Worm (Caenorhabditis elegans) whole organism, mixed stage, embryonic: ENCODE measurements around the gene pqn-18.

Experiments
- lin-13 ChIP-seq: fragments of 150-350 bp; optimal IDR thresholded peaks from 2 replicates; lab custom pipeline; 2014; ENCODE audit warnings: missing biosample characterization, missing genetic modification characterization
- mls-2 ChIP-seq: sonication (generic microtip); optimal IDR thresholded peaks from 2 replicates; lab custom pipeline; 2016; ENCODE audit warnings: mild to moderate bottlenecking, missing genetic modification characterization, moderate library complexity, missing compliant biosample characterization
- nhr-12 ChIP-seq: fragments of 150-350 bp; optimal IDR thresholded peaks from 2 replicates; lab custom pipeline; 2014; ENCODE audit warnings: missing biosample characterization, missing genetic modification characterization
- nhr-237 ChIP-seq: fragments of 150-350 bp; optimal IDR thresholded peaks from 2 replicates; lab custom pipeline; 2014; ENCODE audit warnings: missing biosample characterization, missing genetic modification characterization
- nhr-28 ChIP-seq: fragments of 150-350 bp; optimal IDR thresholded peaks from 2 replicates; lab custom pipeline; 2014; ENCODE audit warnings: missing biosample characterization, missing genetic modification characterization
- nhr-76 ChIP-seq: sonication (generic microtip); optimal IDR thresholded peaks from 2 replicates; lab custom pipeline; 2017; ENCODE audit warnings: missing biosample characterization, missing genetic modification characterization
- snpc-4 ChIP-seq: fragments of 150-350 bp; optimal IDR thresholded peaks from 2 replicates; lab custom pipeline; 2014; ENCODE audit warnings: missing biosample characterization, missing genetic modification characterization
- unc-62 ChIP-seq: fragments of 150-350 bp; optimal IDR thresholded peaks from 2 replicates; lab custom pipeline; 2014; ENCODE audit warnings: missing biosample characterization, missing genetic modification reagents, missing genetic modification characterization
- ztf-11 ChIP-seq: fragments of 150-350 bp; optimal IDR thresholded peaks from 2 replicates; lab custom pipeline; 2014; ENCODE audit warnings: missing biosample characterization, missing genetic modification characterization

DNA sequence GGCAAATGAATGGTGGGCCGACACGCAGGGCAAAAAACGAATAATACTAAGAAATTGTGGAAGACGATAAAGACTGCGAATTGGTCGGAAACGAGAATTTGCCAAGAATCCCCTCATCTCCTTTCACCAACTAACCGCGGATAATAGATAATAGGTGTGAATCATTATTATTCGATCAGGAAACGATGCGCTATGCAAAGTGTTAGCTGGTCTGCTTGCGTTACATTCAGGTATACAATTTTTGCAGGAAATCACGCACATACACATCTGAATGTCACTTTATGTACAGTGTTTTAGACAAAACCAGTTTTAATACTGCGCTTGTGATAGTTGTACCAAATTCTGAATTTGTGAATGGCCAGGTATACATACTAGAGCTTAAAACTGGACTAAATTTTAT lies 37.0 kb downstream of the pqn-18 start:
- no peak for TF ChIP-seq snpc-4 (tag; lab: Kevin White, UChicago)
- TF ChIP-seq nhr-237 (tag; lab: Kevin White, UChicago) = no peak
- no peak for TF ChIP-seq nhr-12 (tag; lab: Kevin White, UChicago)
- TF ChIP-seq nhr-28 (tag; lab: Kevin White, UChicago) = no peak
- no peak for TF ChIP-seq lin-13 (tag; lab: Kevin White, UChicago)
- no peak for TF ChIP-seq mls-2 (tag; lab: Kevin White, UChicago)
- TF ChIP-seq ztf-11 (tag; lab: Kevin White, UChicago) = no peak
- TF ChIP-seq nhr-76 (tag; lab: Kevin White, UChicago) = no peak
- no peak for TF ChIP-seq unc-62 (GFP tag; lab: Kevin White, UChicago)
